Fruit fly (Drosophila melanogaster): Measurements from ENCODE around the gene CG12617.
A peak's percentile ranks its signal among the peaks of the same experiment; 100 is the strongest.

CG12617 gene

dm6 chr2L:20290665-20291064 is 3.8 kb upstream of the CG12617 start:
- TF ChIP-seq h (optimal IDR thresholded peaks at IDR 0.05) (no peak), Sry-β (GFP tag; optimal IDR thresholded peaks at IDR 0.05) (no peak), CG8290 (GFP tag; optimal IDR thresholded peaks at IDR 0.05) (no peak), CG8290 (tag; optimal IDR thresholded peaks at IDR 0.05) (peak; percentile 30 to 50), CG8388 (GFP tag; optimal IDR thresholded peaks at IDR 0.05) (peak; percentile 3), E2f1 (GFP tag; IDR thresholded peaks at IDR 0.05) (no peak), CG16813 (GFP tag; IDR thresholded peaks at IDR 0.05; ENCODE audit: partially characterized antibody) (no peak), kay (GFP tag; optimal IDR thresholded peaks at IDR 0.05) (no peak), pita (GFP tag; optimal IDR thresholded peaks at IDR 0.05) (no peak), al (GFP tag; IDR thresholded peaks at IDR 0.05) (no peak), cas (GFP tag; IDR thresholded peaks at IDR 0.05) (no peak), CG12155 (GFP tag; optimal IDR thresholded peaks at IDR 0.05) (no peak), usp (GFP tag; optimal IDR thresholded peaks at IDR 0.05) (no peak), abd-A (tag; optimal IDR thresholded peaks at IDR 0.05) (no peak), CHES-1-like (GFP tag; optimal IDR thresholded peaks at IDR 0.05) (no peak), ac (GFP tag; optimal IDR thresholded peaks at IDR 0.05) (no peak), lab (GFP tag; optimal IDR thresholded peaks at IDR 0.05) (no peak), CG17612 (GFP tag; IDR thresholded peaks at IDR 0.05) (peak; percentile 55; the same call in 1 of the 2 replicates), CG30431 (GFP tag; optimal IDR thresholded peaks at IDR 0.05) (no peak), da (GFP tag; optimal IDR thresholded peaks at IDR 0.05) (no peak), pros (GFP tag; optimal IDR thresholded peaks at IDR 0.05) (no peak), sc (optimal IDR thresholded peaks at IDR 0.05) (no peak), sc (GFP tag; optimal IDR thresholded peaks at IDR 0.05) (no peak), CG8478 (optimal IDR thresholded peaks at IDR 0.05) (peak; percentile 58), CG14050 (GFP tag; IDR thresholded peaks at IDR 0.05) (no peak), tll (GFP tag; optimal IDR thresholded peaks at IDR 0.05) (no peak), H15 (GFP tag; IDR thresholded peaks at IDR 0.05) (no peak), CG7839 (tag; optimal IDR thresholded peaks at IDR 0.05) (no peak), klu (GFP tag; IDR thresholded peaks at IDR 0.05) (no peak), NFAT (GFP tag; IDR thresholded peaks at IDR 0.05) (no peak), CG12744 (GFP tag; optimal IDR thresholded peaks at IDR 0.05) (no peak), mirr (GFP tag; optimal IDR thresholded peaks at IDR 0.05) (no peak), btn (GFP tag; optimal IDR thresholded peaks at IDR 0.05) (no peak), psq (GFP tag; optimal IDR thresholded peaks at IDR 0.05) (no peak), CG3726 (GFP tag; IDR thresholded peaks at IDR 0.05) (no peak), CG12391 (tag; optimal IDR thresholded peaks at IDR 0.05) (no peak), wek (GFP tag; optimal IDR thresholded peaks at IDR 0.05) (no peak), Ssrp (tag; optimal IDR thresholded peaks at IDR 0.05) (no peak)

- TF ChIP-seq mam (GFP tag; optimal IDR thresholded peaks at IDR 0.05) (no peak), CG10267 (tag; optimal IDR thresholded peaks at IDR 0.05) (no peak), CG1233 (GFP tag; optimal IDR thresholded peaks at IDR 0.05) (no peak), CG6689 (GFP tag; IDR thresholded peaks at IDR 0.05) (no peak), slbo (GFP tag; IDR thresholded peaks at IDR 0.05) (peak; percentile 59), CG31365 (tag; optimal IDR thresholded peaks at IDR 0.05) (no peak), Bteb2 (GFP tag; optimal IDR thresholded peaks at IDR 0.05) (no peak), kah (GFP tag; optimal IDR thresholded peaks at IDR 0.05) (no peak), scrt (GFP tag; optimal IDR thresholded peaks at IDR 0.05) (no peak), CG15073 (GFP tag; optimal IDR thresholded peaks at IDR 0.05) (no peak), CG13424 (tag; optimal IDR thresholded peaks at IDR 0.05) (no peak), CG18764 (GFP tag; optimal IDR thresholded peaks at IDR 0.05) (no peak), gcm (GFP tag; optimal IDR thresholded peaks at IDR 0.05) (no peak), CG5953 (GFP tag; IDR thresholded peaks at IDR 0.05) (no peak), otp (GFP tag; IDR thresholded peaks at IDR 0.05) (0 out of 3 replicates have a peak, but pooled peaks have one; percentile 31), Dfd (GFP tag; optimal IDR thresholded peaks at IDR 0.05) (no peak), CG43689 (GFP tag; IDR thresholded peaks at IDR 0.05) (no peak), wor (GFP tag; IDR thresholded peaks at IDR 0.05) (no peak), bowl (GFP tag; IDR thresholded peaks at IDR 0.05) (no peak)
Measured at dm6 chr2L:20293940-20294339, 553 bp upstream of the CG12617 start.
